Worm (Caenorhabditis elegans) whole organism, L2 larva: ENCODE data around the gene ZK154.6.

ENCODE experiments used
- C34F6.9 ChIP-seq: fragments of 150-350 bp; optimal IDR thresholded peaks from 2 replicates; lab custom pipeline; 2014; ENCODE audit warnings: missing biosample characterization, missing genetic modification characterization
- F13H6.1 ChIP-seq: sonication (generic microtip); optimal IDR thresholded peaks from 2 replicates; lab custom pipeline; 2016; ENCODE audit warnings: missing genetic modification characterization, missing compliant biosample characterization
- Y55F3AM.14 ChIP-seq: fragments of 200-800 bp; sonication (Bioruptor generic); optimal IDR thresholded peaks from 2 replicates; lab custom pipeline; 2018; ENCODE audit warnings: mild to moderate bottlenecking, missing genetic modification characterization, missing compliant biosample characterization
- ZK546.5 ChIP-seq: sonication (generic microtip); optimal IDR thresholded peaks from 2 replicates; lab custom pipeline; 2017; ENCODE audit warnings: missing biosample characterization, missing genetic modification characterization
- ama-1 ChIP-seq: fragments of 150-350 bp; optimal IDR thresholded peaks from 2 replicates; lab custom pipeline; 2018; ENCODE audit warnings: inconsistent platforms
- blmp-1 ChIP-seq: sonication (generic microtip); optimal IDR thresholded peaks from 2 replicates; lab custom pipeline; 2017; ENCODE audit warnings: missing genetic modification characterization, mild to moderate bottlenecking, missing compliant biosample characterization, antibody characterized with exemption, moderate library complexity; ENCODE audit not compliant: insufficient read depth
- ceh-16 ChIP-seq: fragments of 150-350 bp; optimal IDR thresholded peaks from 2 replicates; lab custom pipeline; 2014; ENCODE audit warnings: missing biosample characterization, missing genetic modification characterization
- crh-2 ChIP-seq: sonication (generic microtip); optimal IDR thresholded peaks from 2 replicates; lab custom pipeline; 2017; ENCODE audit warnings: missing biosample characterization, missing genetic modification characterization
- dmd-4 ChIP-seq: sonication (generic microtip); optimal IDR thresholded peaks from 2 replicates; lab custom pipeline; 2017; ENCODE audit warnings: missing biosample characterization, missing genetic modification characterization
- egl-27 ChIP-seq: sonication (generic microtip); optimal IDR thresholded peaks from 3 replicates; lab custom pipeline; 2017; ENCODE audit warnings: missing biosample characterization, missing genetic modification reagents, missing genetic modification characterization
- fos-1 ChIP-seq: fragments of 150-350 bp; optimal IDR thresholded peaks from 2 replicates; lab custom pipeline; 2014; ENCODE audit warnings: missing biosample characterization, missing genetic modification characterization
- gmeb-1 ChIP-seq: fragments of 150-350 bp; optimal IDR thresholded peaks from 2 replicates; lab custom pipeline; 2014; ENCODE audit warnings: missing biosample characterization, missing genetic modification characterization
- lin-13 ChIP-seq: fragments of 150-350 bp; optimal IDR thresholded peaks from 2 replicates; lab custom pipeline; 2014; ENCODE audit warnings: missing biosample characterization, missing genetic modification reagents, missing genetic modification characterization
- lin-39 ChIP-seq: fragments of 150-350 bp; optimal IDR thresholded peaks from 2 replicates; lab custom pipeline; 2014; ENCODE audit warnings: missing biosample characterization, missing genetic modification reagents, missing genetic modification characterization
- lsy-2 ChIP-seq, 2 experiments: fragments of 150-350 bp in 1 of 2; sonication (generic microtip) in 1 of 2; optimal IDR thresholded peaks; 2 replicates each; lab custom pipeline; 2014 to 2017; ENCODE audit warnings: missing biosample characterization in 2 of 2, missing genetic modification characterization in 2 of 2
- mab-5 ChIP-seq: fragments of 150-350 bp; optimal IDR thresholded peaks from 2 replicates; lab custom pipeline; 2014; ENCODE audit warnings: missing biosample characterization, missing genetic modification characterization
- mbf-1 ChIP-seq: sonication (generic microtip); optimal IDR thresholded peaks from 2 replicates; lab custom pipeline; 2017; ENCODE audit warnings: missing biosample characterization, missing genetic modification characterization
- mdl-1 ChIP-seq, 2 experiments: fragments of 150-350 bp in 1 of 2; sonication (generic microtip) in 1 of 2; optimal IDR thresholded peaks; 2 replicates each; lab custom pipeline; 2017; ENCODE audit warnings: missing biosample characterization in 2 of 2, missing genetic modification characterization in 2 of 2
- nhr-10 ChIP-seq: sonication (generic microtip); optimal IDR thresholded peaks from 2 replicates; lab custom pipeline; 2017; ENCODE audit warnings: missing biosample characterization, missing genetic modification characterization
- nhr-11 ChIP-seq: fragments of 150-350 bp; optimal IDR thresholded peaks from 2 replicates; lab custom pipeline; 2014; ENCODE audit warnings: missing biosample characterization, missing genetic modification characterization
- nhr-12 ChIP-seq: fragments of 150-350 bp; optimal IDR thresholded peaks from 2 replicates; lab custom pipeline; 2014; ENCODE audit warnings: missing biosample characterization, missing genetic modification characterization
- nhr-129 ChIP-seq: fragments of 150-350 bp; optimal IDR thresholded peaks from 2 replicates; lab custom pipeline; 2014; ENCODE audit warnings: missing biosample characterization, missing genetic modification characterization
- nhr-21 ChIP-seq: fragments of 150-350 bp; optimal IDR thresholded peaks from 2 replicates; lab custom pipeline; 2014; ENCODE audit warnings: missing biosample characterization, missing genetic modification characterization
- nhr-25 ChIP-seq: fragments of 150-350 bp; sonication (generic microtip); optimal IDR thresholded peaks from 3 replicates; lab custom pipeline; 2014; ENCODE audit warnings: missing biosample characterization, missing genetic modification characterization
- nhr-6 ChIP-seq: fragments of 150-350 bp; optimal IDR thresholded peaks from 2 replicates; lab custom pipeline; 2014; ENCODE audit warnings: missing biosample characterization, missing genetic modification characterization
- nhr-77 ChIP-seq: fragments of 150-350 bp; optimal IDR thresholded peaks from 2 replicates; lab custom pipeline; 2014; ENCODE audit warnings: missing biosample characterization, missing genetic modification characterization
- peb-1 ChIP-seq: fragments of 150-350 bp; optimal IDR thresholded peaks from 2 replicates; lab custom pipeline; 2014; ENCODE audit warnings: missing biosample characterization, missing genetic modification characterization
- sem-4 ChIP-seq: fragments of 150-350 bp; optimal IDR thresholded peaks from 2 replicates; lab custom pipeline; 2014; ENCODE audit warnings: missing biosample characterization, missing genetic modification reagents, missing genetic modification characterization
- sma-3 ChIP-seq: sonication (generic microtip); optimal IDR thresholded peaks from 2 replicates; lab custom pipeline; 2016; ENCODE audit warnings: missing genetic modification reagents, missing genetic modification characterization, missing compliant biosample characterization
- sma-9 ChIP-seq, 2 experiments: fragments of 150-350 bp in 1 of 2; sonication (generic microtip) in 1 of 2; optimal IDR thresholded peaks; 2 replicates each; lab custom pipeline; 2014 to 2016; ENCODE audit warnings: missing genetic modification characterization in 2 of 2, mild to moderate bottlenecking in 1 of 2, missing biosample characterization in 1 of 2, missing compliant biosample characterization in 1 of 2, missing genetic modification reagents in 1 of 2, moderate library complexity in 1 of 2
- unc-39 ChIP-seq: fragments of 150-350 bp; optimal IDR thresholded peaks from 2 replicates; lab custom pipeline; 2014; ENCODE audit warnings: missing biosample characterization, missing genetic modification characterization
- unc-55 ChIP-seq: fragments of 150-350 bp; sonication (generic microtip); optimal IDR thresholded peaks from 3 replicates; lab custom pipeline; 2014; ENCODE audit warnings: missing biosample characterization, missing genetic modification reagents, missing genetic modification characterization
- unc-62 ChIP-seq: fragments of 150-350 bp; optimal IDR thresholded peaks from 2 replicates; lab custom pipeline; 2014; ENCODE audit warnings: missing biosample characterization, missing genetic modification reagents, missing genetic modification characterization
- ztf-4 ChIP-seq: fragments of 150-350 bp; optimal IDR thresholded peaks from 2 replicates; lab custom pipeline; 2014; ENCODE audit warnings: missing biosample characterization, missing genetic modification characterization

The ZK154.6 gene

DNA sequence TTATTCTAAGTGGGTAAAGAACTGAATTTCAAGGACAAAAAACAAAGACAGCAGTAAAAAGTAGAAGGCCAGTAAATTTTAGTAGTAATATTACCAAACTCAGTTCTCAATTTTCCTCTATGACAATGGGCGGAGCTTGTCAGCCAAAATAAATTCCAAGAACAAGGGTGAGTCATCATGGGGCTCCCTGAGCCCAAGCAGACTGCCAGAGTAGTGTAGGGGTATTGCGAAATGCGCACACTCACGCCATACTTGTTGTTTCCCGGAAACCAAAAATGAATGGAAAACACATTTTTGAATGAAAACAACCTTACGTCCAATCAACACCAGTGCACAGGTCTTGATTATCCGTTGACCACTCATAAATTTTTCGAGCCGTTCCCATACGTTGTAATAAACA is 1.6 kb downstream of the ZK154.6 start (continued):
- TF ChIP-seq ztf-4 (tag; lab: Kevin White, UChicago) (no peak), nhr-21 (tag; lab: Kevin White, UChicago) (peak; percentile 54), nhr-25 (tag; lab: Kevin White, UChicago) (no peak), nhr-11 (tag; lab: Kevin White, UChicago) (no peak), unc-39 (tag; lab: Kevin White, UChicago) (no peak), nhr-77 (tag; lab: Kevin White, UChicago) (no peak), mdl-1 (tag; optimal IDR thresholded peaks at IDR 0.05; lab: Kevin White, UChicago) (no peak), nhr-10 (tag; lab: Kevin White, UChicago) (no peak)

DNA sequence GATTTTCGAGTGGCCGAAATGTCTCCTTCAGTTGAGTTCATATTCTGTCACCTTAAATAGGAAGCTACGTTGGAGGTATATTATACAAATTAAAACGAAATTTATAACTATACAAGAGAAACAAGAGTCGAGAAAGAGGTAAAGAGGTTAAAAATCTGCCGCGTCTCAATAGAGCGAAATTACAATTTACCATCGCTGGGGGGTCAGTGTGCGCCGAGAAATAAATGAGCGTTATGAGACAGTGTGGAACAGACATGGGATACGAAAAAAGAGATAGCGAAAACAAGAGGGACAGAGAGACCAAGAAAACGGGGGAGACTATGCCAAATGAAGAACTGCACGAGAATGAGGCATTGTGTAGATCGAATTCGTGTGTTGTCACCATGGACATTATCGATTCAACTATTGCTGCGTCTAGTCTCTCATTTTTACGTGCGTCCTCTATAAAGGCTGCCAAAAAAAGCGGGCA is 5.4 kb downstream of the ZK154.6 start, which contains the start of gene ZK154.5:
TSS of gene ZK154.5 (minus strand) at position 51 of the 469 bp plus-strand sequence.
- peak; percentile 55 for TF ChIP-seq unc-55 (GFP tag; lab: Kevin White, UChicago)
- TF ChIP-seq ZK546.5 (tag; lab: Kevin White, UChicago), result no peak
- no peak for TF ChIP-seq unc-62 (GFP tag; lab: Kevin White, UChicago)
- peak; percentile 23 for TF ChIP-seq sma-9 (GFP tag; optimal IDR thresholded peaks at IDR 0.05; lab: Kevin White, UChicago)
- TF ChIP-seq sma-9 (tag; optimal IDR thresholded peaks at IDR 0.05; lab: Kevin White, UChicago), result no peak
- peak; percentile 24 for TF ChIP-seq gmeb-1 (tag; lab: Kevin White, UChicago)
- TF ChIP-seq mbf-1, result no peak
- peak; percentile 36 for TF ChIP-seq sem-4 (tag; lab: Kevin White, UChicago)
- no peak for TF ChIP-seq nhr-12 (tag; lab: Kevin White, UChicago)
- no peak for TF ChIP-seq lin-13
- peak; percentile 78 for TF ChIP-seq C34F6.9 (tag; lab: Kevin White, UChicago)
- peak; percentile 3 for TF ChIP-seq fos-1
- peak; percentile 3 for TF ChIP-seq nhr-6 (tag; lab: Kevin White, UChicago)
- peak; percentile 74 for TF ChIP-seq nhr-129 (tag; lab: Kevin White, UChicago)
- TF ChIP-seq F13H6.1, result peak; percentile 21
- peak; percentile 55 for TF ChIP-seq crh-2 (tag; lab: Kevin White, UChicago)
- no peak for TF ChIP-seq mab-5 (tag; lab: Kevin White, UChicago)
- TF ChIP-seq nhr-11 (tag; lab: Kevin White, UChicago), result no peak
- TF ChIP-seq Y55F3AM.14, result no peak
- TF ChIP-seq lin-39 (tag; lab: Kevin White, UChicago), result no peak
- peak; percentile 5 for TF ChIP-seq sma-3 (GFP tag; lab: Kevin White, UChicago)
- peak in 1 of 2 experiments; percentile 54 for TF ChIP-seq lsy-2 (tag; optimal IDR thresholded peaks at IDR 0.05; lab: Kevin White, UChicago)
- TF ChIP-seq, all 48 proteins: peak for 12

DNA sequence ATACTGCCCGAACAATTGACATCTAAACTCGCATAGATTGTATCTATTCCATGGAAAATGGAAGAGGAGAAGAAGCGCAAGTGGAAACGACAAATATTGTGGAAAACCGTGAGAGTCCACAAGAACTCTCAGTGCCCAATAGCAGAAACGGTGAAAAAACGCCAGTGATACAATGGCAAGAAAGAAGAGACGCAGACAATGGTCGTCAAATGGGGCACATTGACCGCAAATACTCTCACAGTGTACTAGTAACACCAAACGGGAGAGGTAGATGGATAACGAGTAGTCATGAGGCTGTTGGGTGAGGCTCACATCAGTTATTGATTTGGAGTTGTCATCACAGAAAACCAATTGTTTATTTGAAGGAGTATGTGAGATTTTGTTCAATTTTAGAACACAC is 11.0 kb downstream of the ZK154.6 start, which contains the start of gene ZK154.4:
TSS of gene ZK154.4 (minus strand) at position 27 of the 400 bp plus-strand sequence.
- no peak for TF ChIP-seq ama-1 (lab: Kevin White, UChicago)
- TF ChIP-seq C34F6.9 (tag; lab: Kevin White, UChicago), result peak; percentile 72
- peak; percentile 49 for TF ChIP-seq sma-9 (GFP tag; optimal IDR thresholded peaks at IDR 0.05; lab: Kevin White, UChicago)
- TF ChIP-seq sma-9 (tag; optimal IDR thresholded peaks at IDR 0.05; lab: Kevin White, UChicago), result no peak
- TF ChIP-seq lsy-2 (tag; optimal IDR thresholded peaks at IDR 0.05; lab: Kevin White, UChicago), result peak in 1 of 2 experiments; percentile 63
- peak; percentile 9 for TF ChIP-seq lin-13
- TF ChIP-seq crh-2 (tag; lab: Kevin White, UChicago), result peak; percentile 11
- TF ChIP-seq nhr-129 (tag; lab: Kevin White, UChicago), result peak; percentile 90
- no peak for TF ChIP-seq mdl-1 (tag; optimal IDR thresholded peaks at IDR 0.05; lab: Kevin White, UChicago)
- no peak for TF ChIP-seq blmp-1 (tag; lab: Kevin White, UChicago)
- TF ChIP-seq egl-27, result no peak
- peak; percentile 17 for TF ChIP-seq F13H6.1
- peak; percentile 12 for TF ChIP-seq sma-3 (GFP tag; lab: Kevin White, UChicago)
- TF ChIP-seq mab-5 (tag; lab: Kevin White, UChicago), result no peak
- TF ChIP-seq nhr-10 (tag; lab: Kevin White, UChicago), result no peak

DNA sequence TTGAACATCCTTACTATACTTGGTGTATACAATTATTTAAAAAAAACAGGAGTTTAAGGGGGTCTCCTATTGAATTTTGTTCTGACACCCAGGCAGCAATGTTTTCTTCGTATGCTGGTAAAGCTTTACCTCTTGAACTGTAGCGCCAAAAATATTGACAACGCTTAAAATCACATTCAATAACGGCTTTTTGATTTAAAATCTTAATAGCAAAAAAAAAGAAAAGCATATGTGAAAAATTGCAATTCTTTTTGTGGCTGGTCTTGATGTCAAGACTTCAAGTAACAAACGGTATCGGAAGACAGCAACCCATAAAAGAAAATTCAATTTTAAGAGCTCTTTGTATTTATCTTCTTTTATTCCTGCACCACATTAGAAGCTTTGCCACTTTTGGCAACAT is 11.5 kb downstream of the ZK154.6 start:
- TF ChIP-seq sem-4 (tag; lab: Kevin White, UChicago) (no peak), nhr-21 (tag; lab: Kevin White, UChicago) (no peak)

DNA sequence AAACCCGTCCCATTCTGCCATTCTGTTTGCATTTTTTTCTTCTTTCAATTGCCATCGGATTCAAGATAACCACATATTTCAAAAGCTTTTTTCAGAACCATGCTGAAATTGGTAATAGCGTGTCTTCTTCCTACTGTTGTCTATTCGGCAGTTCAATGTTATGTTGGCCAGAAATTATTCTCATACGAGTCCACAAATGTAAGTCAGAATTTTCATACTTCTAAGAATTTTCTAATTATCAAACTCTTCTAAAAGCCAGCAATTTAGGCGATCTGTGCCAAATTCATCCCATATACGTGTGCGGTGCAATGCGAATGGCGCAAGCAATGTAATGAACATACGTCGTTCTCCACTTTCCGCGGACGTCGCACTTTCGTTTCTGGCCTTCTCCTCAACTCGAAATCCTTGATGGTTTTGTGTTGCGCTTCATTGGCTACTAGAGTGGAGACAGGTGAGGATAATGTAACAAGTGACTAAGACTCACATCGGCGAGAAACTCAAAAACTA is 13.8 kb downstream of the ZK154.6 start, which contains the start of gene ZK154.1:
TSS of gene ZK154.1 (plus strand) at position 51 of the 507 bp plus-strand sequence.
- TF ChIP-seq ceh-16 (no peak), dmd-4 (tag; lab: Kevin White, UChicago) (no peak), peb-1 (tag; lab: Kevin White, UChicago) (no peak), sma-9 (GFP tag; optimal IDR thresholded peaks at IDR 0.05; lab: Kevin White, UChicago) (no peak), sma-9 (tag; optimal IDR thresholded peaks at IDR 0.05; lab: Kevin White, UChicago) (no peak)
